Fruit fly (Drosophila melanogaster): ENCODE data around the gene alphaTub84B.

Gene alphaTub84B

dm6 chr3R:7086377-7087200 is at the start of gene alphaTub84B:
alphaTub84B (plus strand) TSS chr3R:7086599.
- peak; percentile 61 for TF ChIP-seq CG17801 (GFP tag; optimal IDR thresholded peaks at IDR 0.05; ENCODE audit: partially characterized antibody)

dm6 chr3R:7037250-7037802 is 49.1 kb upstream of the alphaTub84B start:
- TF ChIP-seq CG17801 (GFP tag; optimal IDR thresholded peaks at IDR 0.05; ENCODE audit: partially characterized antibody) = no peak

- TF ChIP-seq CG17801 (GFP tag; optimal IDR thresholded peaks at IDR 0.05; ENCODE audit: partially characterized antibody) = no peak
These were observed 45.5 kb upstream of the alphaTub84B start for dm6 chr3R:7040894-7041293.

DNA sequence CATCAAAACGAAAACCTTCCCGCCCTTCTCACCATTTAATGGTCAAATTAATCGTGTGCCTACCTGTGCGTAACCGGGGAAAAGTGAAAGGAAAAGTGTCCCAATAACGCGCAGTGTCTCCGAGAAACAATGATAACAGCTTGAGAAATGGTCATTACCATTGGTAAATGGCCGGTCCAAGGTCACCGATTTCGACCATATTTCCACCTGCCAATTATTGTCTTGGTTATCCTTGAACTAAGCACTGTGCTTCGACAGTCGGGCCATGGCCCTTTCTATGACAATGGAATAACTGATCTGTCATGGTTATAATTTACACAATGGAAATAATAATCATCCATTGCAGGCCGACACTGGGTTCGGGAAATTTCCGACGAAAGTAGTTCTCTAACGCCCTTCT is 42.4 kb upstream of the alphaTub84B start:
- TF ChIP-seq CG17801 (GFP tag; optimal IDR thresholded peaks at IDR 0.05; ENCODE audit: partially characterized antibody) = no peak

DNA sequence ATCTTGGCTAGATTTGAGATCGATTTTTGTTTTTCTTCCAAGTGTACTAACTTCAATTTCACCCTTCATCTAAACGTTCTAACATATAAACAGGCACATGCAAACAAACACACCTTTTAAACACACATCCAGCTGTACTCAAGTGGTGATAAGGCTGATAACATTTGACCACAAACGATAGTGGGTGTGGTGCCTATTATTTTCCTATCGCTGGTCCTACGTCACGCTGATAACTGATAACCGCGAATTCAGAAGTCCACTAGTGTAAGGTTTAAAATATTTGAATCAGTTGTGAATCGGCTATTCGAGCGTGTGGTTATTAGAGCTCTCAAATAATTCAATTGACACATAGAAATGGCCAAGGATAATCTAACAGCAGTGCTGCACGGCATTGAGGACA is 34.2 kb upstream of the alphaTub84B start, which contains the start of gene Sodh1:
TSS of gene Sodh1 (plus strand) at position 94 of the 400 bp plus-strand sequence.
- no peak for TF ChIP-seq CG17801 (GFP tag; optimal IDR thresholded peaks at IDR 0.05; ENCODE audit: partially characterized antibody)

DNA sequence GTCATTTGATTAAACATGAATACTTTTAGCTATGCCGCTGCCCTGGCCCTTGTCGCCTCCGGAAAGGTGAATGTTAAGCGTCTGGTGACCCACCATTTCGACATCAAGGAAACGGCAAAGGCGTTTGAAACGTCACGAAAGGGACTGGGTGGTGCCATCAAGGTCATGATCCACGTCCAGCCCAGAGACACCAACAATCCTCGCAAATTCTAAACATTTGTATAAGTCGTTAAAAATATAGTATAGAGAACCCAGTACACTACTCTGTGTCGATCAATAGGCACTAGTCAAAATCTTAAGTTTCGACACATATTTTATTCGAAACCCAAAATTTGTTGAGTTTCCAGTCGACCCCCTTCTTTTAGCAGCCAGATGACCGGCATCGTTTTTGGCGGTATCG is 32.1 kb upstream of the alphaTub84B start, which contains the start of gene CG1979:
TSS of gene CG1979 (plus strand) at position 301 of the 400 bp plus-strand sequence.
- TF ChIP-seq CG17801 (GFP tag; optimal IDR thresholded peaks at IDR 0.05; ENCODE audit: partially characterized antibody) = no peak

DNA sequence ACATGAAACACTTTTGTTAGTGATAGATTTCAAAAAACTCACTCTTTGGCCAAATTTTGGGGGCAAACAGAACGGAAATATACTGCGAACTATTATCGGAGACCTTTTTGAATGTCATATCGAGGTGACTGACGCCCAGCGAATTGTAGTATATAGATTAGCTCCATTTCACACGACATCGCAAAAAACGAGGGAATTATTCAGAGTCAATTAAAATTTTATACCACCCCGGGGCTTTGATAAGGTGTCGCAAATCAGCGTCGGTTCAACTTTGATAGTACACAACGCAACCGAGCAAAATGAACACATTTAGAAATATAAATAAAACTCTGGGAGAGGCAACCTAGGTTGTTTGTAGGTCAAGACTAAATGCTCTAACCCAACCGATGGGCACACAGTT is 28.4 kb upstream of the alphaTub84B start:
- no peak for TF ChIP-seq CG17801 (GFP tag; optimal IDR thresholded peaks at IDR 0.05; ENCODE audit: partially characterized antibody)

DNA sequence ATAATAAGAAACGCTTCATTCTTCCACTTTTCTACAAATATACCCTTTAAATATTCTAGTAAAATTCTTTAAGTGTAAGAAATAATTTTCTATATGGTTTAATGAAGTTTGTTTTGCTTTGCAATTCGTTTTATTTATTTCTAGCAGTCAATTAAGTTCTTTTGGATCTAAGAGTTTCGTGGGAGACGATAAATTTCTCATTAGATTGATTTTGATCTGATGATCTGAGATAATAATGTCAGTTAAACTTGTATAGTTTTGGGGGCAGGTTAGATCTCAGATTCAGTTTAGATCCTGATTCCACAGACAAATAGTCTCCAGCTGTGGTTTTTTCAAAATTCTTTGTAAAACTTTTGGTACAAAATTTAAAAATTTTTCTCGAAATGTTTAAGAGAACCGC is 27.4 kb upstream of the alphaTub84B start, which contains the start of gene dj:
TSS of gene dj (plus strand) at position 301 of the 400 bp plus-strand sequence.
- TF ChIP-seq CG17801 (GFP tag; optimal IDR thresholded peaks at IDR 0.05; ENCODE audit: partially characterized antibody) = no peak

dm6 chr3R:7060467-7060866 is 25.9 kb upstream of the alphaTub84B start, which contains the start of gene djl:
djl (plus strand) TSS chr3R:7060767.
- TF ChIP-seq CG17801 (GFP tag; optimal IDR thresholded peaks at IDR 0.05; ENCODE audit: partially characterized antibody) = no peak

DNA sequence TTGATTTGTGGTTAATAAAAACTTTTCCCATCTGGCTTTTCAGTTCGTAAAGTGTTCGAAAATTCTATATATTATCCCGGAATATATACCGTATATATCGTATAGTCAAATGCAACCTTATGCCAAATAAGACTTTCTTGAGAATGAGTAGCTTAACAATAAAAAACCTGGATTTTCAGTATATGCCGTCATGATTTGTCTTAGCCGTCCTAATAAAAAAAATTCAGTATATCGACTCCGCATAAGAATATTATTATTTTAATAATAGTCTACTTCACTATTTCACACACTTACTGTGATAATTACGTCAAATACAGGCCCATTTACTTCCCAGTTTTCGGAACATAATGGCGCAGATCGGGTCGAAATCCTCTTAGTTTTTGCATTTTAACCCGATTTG is 24.5 kb upstream of the alphaTub84B start, which contains the start of gene Mst84B:
TSS of gene Mst84B (plus strand) at position 301 of the 400 bp plus-strand sequence.
- no peak for TF ChIP-seq CG17801 (GFP tag; optimal IDR thresholded peaks at IDR 0.05; ENCODE audit: partially characterized antibody)

- TF ChIP-seq CG17801 (GFP tag; optimal IDR thresholded peaks at IDR 0.05; ENCODE audit: partially characterized antibody) = no peak
These were observed 20.1 kb upstream of the alphaTub84B start for dm6 chr3R:7066267-7066666.

dm6 chr3R:7067092-7067491 is 19.3 kb upstream of the alphaTub84B start, which contains the start of the genes CG1105 and CG1965:
CG1105 (minus strand) TSS chr3R:7067136.
CG1965 (plus strand) TSS chr3R:7067401.
- TF ChIP-seq CG17801 (GFP tag; optimal IDR thresholded peaks at IDR 0.05; ENCODE audit: partially characterized antibody) = peak; percentile 87

dm6 chr3R:7074297-7075114 is 11.9 kb upstream of the alphaTub84B start, which contains the start of the genes Ufl1 and CG1943:
Ufl1 (minus strand) TSS chr3R:7074452.
CG1943 (plus strand) TSS chr3R:7074859.
- TF ChIP-seq CG17801 (GFP tag; optimal IDR thresholded peaks at IDR 0.05; ENCODE audit: partially characterized antibody) = peak; percentile 41

- no peak for TF ChIP-seq CG17801 (GFP tag; optimal IDR thresholded peaks at IDR 0.05; ENCODE audit: partially characterized antibody)
These were observed 11.3 kb upstream of the alphaTub84B start for dm6 chr3R:7075115-7075425.

- peak; percentile 89 for TF ChIP-seq CG17801 (GFP tag; optimal IDR thresholded peaks at IDR 0.05; ENCODE audit: partially characterized antibody)
These were observed 10.7 kb upstream of the alphaTub84B start for dm6 chr3R:7075712-7076183.
